Fruit fly (Drosophila melanogaster) whole organism: ENCODE measurements around the gene CG3587.

Experiments
- Dll ChIP-seq: fragments of >200 bp; optimal IDR thresholded peaks from 2 replicates; lab custom pipeline; 2017
- EcR ChIP-seq, 2 experiments: fragments of >200 bp; optimal IDR thresholded peaks; 2 replicates each; lab custom pipeline; 2017; ENCODE audit warnings: missing biosample characterization in 2 of 2, missing genetic modification characterization in 2 of 2, missing genetic modification reagents in 2 of 2
- psq ChIP-seq: fragments of >200 bp; optimal IDR thresholded peaks from 2 replicates; lab custom pipeline; 2017
- usp ChIP-seq: fragments of >200 bp; optimal IDR thresholded peaks from 2 replicates; lab custom pipeline; 2017; ENCODE audit warnings: missing biosample characterization, missing genetic modification characterization, mixed read lengths

CG3587 gene

dm6 chrX:1985516-1985915 is 45.4 kb downstream of the CG3587 start:
- no peak for TF ChIP-seq EcR (GFP tag; optimal IDR thresholded peaks at IDR 0.05; lab: Kevin White, UChicago)
- TF ChIP-seq psq (lab: Kevin White, UChicago) = no peak

dm6 chrX:1988673-1989072 is 48.6 kb downstream of the CG3587 start:
- no peak for TF ChIP-seq usp (GFP tag; lab: Kevin White, UChicago)

- TF ChIP-seq usp (GFP tag; lab: Kevin White, UChicago) (no peak), EcR (GFP tag; optimal IDR thresholded peaks at IDR 0.05; lab: Kevin White, UChicago) (no peak), psq (lab: Kevin White, UChicago) (no peak), Dll (lab: Kevin White, UChicago) (no peak)
Observed at dm6 chrX:1989981-1990380, 49.9 kb downstream of the CG3587 start.
